Worm (Caenorhabditis elegans): Measurements from ENCODE around the gene clc-5.
A peak's percentile ranks its signal among the peaks of the same experiment; 100 is the strongest.

Gene clc-5

ce11 chrX:7469907-7470306 lies 36.5 kb downstream of the clc-5 start:
- peak; percentile 4 for TF ChIP-seq aha-1 (tag)
- no peak for TF ChIP-seq gei-8 (GFP tag; optimal IDR thresholded peaks at IDR 0.05)
- TF ChIP-seq mes-2 (tag; optimal IDR thresholded peaks at IDR 0.05; ENCODE audit: poor library complexity, severe bottlenecking) = peak; percentile 27

- no peak for TF ChIP-seq aly-2 (tag; optimal IDR thresholded peaks at IDR 0.05)
- TF ChIP-seq ceh-20 (GFP tag; IDR thresholded peaks at IDR 0.05) = no peak
- no peak for TF ChIP-seq dmd-9 (GFP tag; IDR thresholded peaks at IDR 0.05)
- TF ChIP-seq nhr-237 (tag; optimal IDR thresholded peaks at IDR 0.05) = no peak
- TF ChIP-seq dpl-1 (GFP tag; optimal IDR thresholded peaks at IDR 0.05) = peak; percentile 51
- TF ChIP-seq hlh-11 (tag; optimal IDR thresholded peaks at IDR 0.05) = peak; percentile 19
- TF ChIP-seq madf-5 (GFP tag; IDR thresholded peaks at IDR 0.05) = no peak
- TF ChIP-seq spr-3 (GFP tag; optimal IDR thresholded peaks at IDR 0.05) = no peak
- no peak for TF ChIP-seq duxl-1 (tag; optimal IDR thresholded peaks at IDR 0.05; ENCODE audit: poor library complexity)
- no peak for TF ChIP-seq daf-19 (GFP tag; conservative IDR thresholded peaks at IDR 0.05)
- TF ChIP-seq zfp-2 (tag; optimal IDR thresholded peaks at IDR 0.05) = no peak
- TF ChIP-seq zip-11 (GFP tag; IDR thresholded peaks at IDR 0.05) = no peak
- no peak for TF ChIP-seq Y48G9A.11 (GFP tag; IDR thresholded peaks at IDR 0.05)
- TF ChIP-seq nhr-111 (GFP tag; optimal IDR thresholded peaks at IDR 0.05) = no peak
- peak; percentile 43 for TF ChIP-seq nhr-6 (tag; optimal IDR thresholded peaks at IDR 0.05)
- no peak for TF ChIP-seq ztf-11 (tag; optimal IDR thresholded peaks at IDR 0.05)
- TF ChIP-seq F44E2.7 (GFP tag; IDR thresholded peaks at IDR 0.05) = no peak
- no peak for TF ChIP-seq unc-130 (GFP tag; optimal IDR thresholded peaks at IDR 0.05)
- TF ChIP-seq lsy-2 (tag; optimal IDR thresholded peaks at IDR 0.05) = peak in 1 of 2 experiments; percentile 71
- no peak for TF ChIP-seq ztf-7 (tag; optimal IDR thresholded peaks at IDR 0.05)
- no peak for TF ChIP-seq egl-43 (GFP tag; IDR thresholded peaks at IDR 0.05)
- TF ChIP-seq vab-7 (GFP tag; IDR thresholded peaks at IDR 0.05) = no peak
- no peak for TF ChIP-seq ceh-28 (tag; optimal IDR thresholded peaks at IDR 0.05)
- TF ChIP-seq mdt-29 (GFP tag; IDR thresholded peaks at IDR 0.05) = no peak
- no peak for TF ChIP-seq mxl-2 (GFP tag; conservative IDR thresholded peaks at IDR 0.05)
- TF ChIP-seq ceh-82 (tag; optimal IDR thresholded peaks at IDR 0.05) = no peak
- no peak for TF ChIP-seq nhr-76 (tag; optimal IDR thresholded peaks at IDR 0.05)
- no peak for TF ChIP-seq daf-8 (GFP tag; IDR thresholded peaks at IDR 0.05)
- TF ChIP-seq nhr-42 (GFP tag; IDR thresholded peaks at IDR 0.05) = no peak
- no peak for TF ChIP-seq F10B5.3 (tag; optimal IDR thresholded peaks at IDR 0.05)
- no peak for TF ChIP-seq daf-12 (tag; optimal IDR thresholded peaks at IDR 0.05)
- no peak for TF ChIP-seq gei-8 (GFP tag; optimal IDR thresholded peaks at IDR 0.05)
- TF ChIP-seq lin-1 (GFP tag; IDR thresholded peaks at IDR 0.05) = no peak
- no peak for TF ChIP-seq jun-1 (tag; optimal IDR thresholded peaks at IDR 0.05)
- peak; percentile 59 for TF ChIP-seq rbr-2 (tag; optimal IDR thresholded peaks at IDR 0.05)
- TF ChIP-seq R02D3.7 (tag; optimal IDR thresholded peaks at IDR 0.05) = no peak
- no peak for TF ChIP-seq nhr-48 (tag; optimal IDR thresholded peaks at IDR 0.05)
- no peak for TF ChIP-seq F37D6.2 (tag; optimal IDR thresholded peaks at IDR 0.05)
- no peak for TF ChIP-seq nhr-41 (GFP tag; IDR thresholded peaks at IDR 0.05)
- peak; percentile 66 for TF ChIP-seq mes-2 (tag; optimal IDR thresholded peaks at IDR 0.05; ENCODE audit: poor library complexity, severe bottlenecking)
- TF ChIP-seq daf-16 (GFP tag; optimal IDR thresholded peaks at IDR 0.05) = no peak
- no peak for TF ChIP-seq daf-16 (tag; optimal IDR thresholded peaks at IDR 0.05)
- TF ChIP-seq aha-1 (tag) = peak; percentile 97
- TF ChIP-seq Y105C5A.15 (GFP tag; IDR thresholded peaks at IDR 0.05) = no peak
- no peak for TF ChIP-seq ceh-32 (tag; optimal IDR thresholded peaks at IDR 0.05; ENCODE audit: poor library complexity)
- no peak for TF ChIP-seq mxl-3 (GFP tag; optimal IDR thresholded peaks at IDR 0.05)
- TF ChIP-seq ceh-44 (GFP tag; IDR thresholded peaks at IDR 0.05) = no peak
- TF ChIP-seq nhr-25 (tag; optimal IDR thresholded peaks at IDR 0.05; ENCODE audit: borderline replicate concordance, insufficient read depth) = peak; percentile 45
- no peak for TF ChIP-seq egl-27 (tag; optimal IDR thresholded peaks at IDR 0.05)
- no peak for TF ChIP-seq dmd-6 (GFP tag; IDR thresholded peaks at IDR 0.05)
These were observed 41.6 kb downstream of the clc-5 start, which contains the start of gene coh-1 for ce11 chrX:7474968-7475433. Gene coh-1, minus strand, starts transcription at chrX:7475018.

Measured in whole organism, L4 larva.